Worm (Caenorhabditis elegans) whole organism, mixed stage, embryonic: Measurements from ENCODE around the gene srt-16.

Experiments
- M03D4.4 ChIP-seq: sonication (generic microtip); optimal IDR thresholded peaks from 2 replicates; lab custom pipeline; 2017; ENCODE audit warnings: mild to moderate bottlenecking, missing genetic modification characterization, missing compliant biosample characterization
- blmp-1 ChIP-seq: fragments of 150-350 bp; optimal IDR thresholded peaks from 2 replicates; lab custom pipeline; 2014; ENCODE audit warnings: missing biosample characterization, missing genetic modification characterization
- ceh-39 ChIP-seq: fragments of 150-350 bp; optimal IDR thresholded peaks from 2 replicates; lab custom pipeline; 2014; ENCODE audit warnings: missing biosample characterization, missing genetic modification characterization
- ceh-43 ChIP-seq: fragments of 200-800 bp; sonication (Bioruptor generic); optimal IDR thresholded peaks from 2 replicates; lab custom pipeline; 2018; ENCODE audit warnings: mild to moderate bottlenecking, missing genetic modification characterization, moderate library complexity, missing compliant biosample characterization
- ces-1 ChIP-seq: fragments of 150-350 bp; optimal IDR thresholded peaks from 2 replicates; lab custom pipeline; 2014; ENCODE audit warnings: missing biosample characterization, missing genetic modification reagents, missing genetic modification characterization
- cnd-1 ChIP-seq: fragments of 200-800 bp; sonication (Bioruptor generic); optimal IDR thresholded peaks from 2 replicates; lab custom pipeline; 2018; ENCODE audit warnings: mild to moderate bottlenecking, missing genetic modification characterization, missing compliant biosample characterization
- elt-1 ChIP-seq: sonication (generic microtip); optimal IDR thresholded peaks from 2 replicates; lab custom pipeline; 2017; ENCODE audit warnings: missing genetic modification characterization, mild to moderate bottlenecking, missing compliant biosample characterization, antibody characterized with exemption, moderate library complexity, borderline replicate concordance; ENCODE audit not compliant: insufficient read depth
- hlh-1 ChIP-seq: fragments of 150-350 bp; optimal IDR thresholded peaks from 2 replicates; lab custom pipeline; 2014; ENCODE audit warnings: missing biosample characterization, missing genetic modification reagents, missing genetic modification characterization
- lin-32 ChIP-seq: fragments of 200-800 bp; sonication (Bioruptor generic); optimal IDR thresholded peaks from 2 replicates; lab custom pipeline; 2018; ENCODE audit warnings: mild to moderate bottlenecking, missing genetic modification characterization, missing compliant biosample characterization
- lsy-2 ChIP-seq: fragments of 150-350 bp; optimal IDR thresholded peaks from 2 replicates; lab custom pipeline; 2014; ENCODE audit warnings: missing biosample characterization, missing genetic modification characterization
- mab-5 ChIP-seq: fragments of 150-350 bp; optimal IDR thresholded peaks from 2 replicates; lab custom pipeline; 2014; ENCODE audit warnings: missing biosample characterization, missing genetic modification characterization
- mls-2 ChIP-seq: sonication (generic microtip); optimal IDR thresholded peaks from 2 replicates; lab custom pipeline; 2016; ENCODE audit warnings: mild to moderate bottlenecking, missing genetic modification characterization, moderate library complexity, missing compliant biosample characterization
- nhr-12 ChIP-seq: fragments of 150-350 bp; optimal IDR thresholded peaks from 2 replicates; lab custom pipeline; 2014; ENCODE audit warnings: missing biosample characterization, missing genetic modification characterization
- nhr-2 ChIP-seq: fragments of 150-350 bp; optimal IDR thresholded peaks from 2 replicates; lab custom pipeline; 2014; ENCODE audit warnings: missing biosample characterization, missing genetic modification characterization
- nhr-28 ChIP-seq: fragments of 150-350 bp; optimal IDR thresholded peaks from 2 replicates; lab custom pipeline; 2014; ENCODE audit warnings: missing biosample characterization, missing genetic modification characterization
- nhr-76 ChIP-seq: sonication (generic microtip); optimal IDR thresholded peaks from 2 replicates; lab custom pipeline; 2017; ENCODE audit warnings: missing biosample characterization, missing genetic modification characterization
- tbx-8 ChIP-seq: fragments of 200-800 bp; sonication (Bioruptor generic); optimal IDR thresholded peaks from 2 replicates; lab custom pipeline; 2018; ENCODE audit warnings: mild to moderate bottlenecking, missing genetic modification characterization, moderate library complexity, missing compliant biosample characterization
- unc-39 ChIP-seq: fragments of 150-350 bp; optimal IDR thresholded peaks from 2 replicates; lab custom pipeline; 2014; ENCODE audit warnings: missing biosample characterization, missing genetic modification characterization
- zip-8 ChIP-seq: fragments of 150-350 bp; optimal IDR thresholded peaks from 2 replicates; lab custom pipeline; 2014; ENCODE audit warnings: missing biosample characterization, missing genetic modification characterization

srt-16 gene

ce11 chrV:3017930-3018329, 46.4 kb downstream of the srt-16 start:
- TF ChIP-seq cnd-1 (tag; lab: Kevin White, UChicago): no peak
- TF ChIP-seq blmp-1: no peak
- TF ChIP-seq nhr-76: no peak
- TF ChIP-seq elt-1 (tag; lab: Kevin White, UChicago): no peak

ce11 chrV:3014185-3014584, 50.1 kb downstream of the srt-16 start, which contains the start of gene K12D9.1:
K12D9.1 (plus strand) TSS chrV:3014485.
- TF ChIP-seq nhr-12 (tag; lab: Kevin White, UChicago) (no peak), mls-2 (tag; lab: Kevin White, UChicago) (no peak), M03D4.4 (tag; lab: Kevin White, UChicago) (no peak), lin-32 (GFP tag; lab: Kevin White, UChicago) (no peak), lsy-2 (tag; lab: Kevin White, UChicago) (no peak), mab-5 (tag; lab: Kevin White, UChicago) (no peak), nhr-28 (tag; lab: Kevin White, UChicago) (no peak), tbx-8 (GFP tag; lab: Kevin White, UChicago) (no peak), nhr-2 (tag; lab: Kevin White, UChicago) (no peak), hlh-1 (tag; lab: Kevin White, UChicago) (no peak), zip-8 (tag; lab: Kevin White, UChicago) (no peak), elt-1 (tag; lab: Kevin White, UChicago) (no peak), ces-1 (GFP tag; lab: Kevin White, UChicago) (no peak), ceh-39 (tag; lab: Kevin White, UChicago) (no peak), ceh-43 (GFP tag; lab: Kevin White, UChicago) (no peak), unc-39 (tag; lab: Kevin White, UChicago) (no peak)
- TF ChIP-seq, all 35 proteins: peak for 0
